Worm (Caenorhabditis elegans) whole organism, mixed stage, embryonic: ENCODE measurements around the gene F17C11.6.

Experiments
- elt-1 ChIP-seq: sonication (generic microtip); optimal IDR thresholded peaks from 2 replicates; lab custom pipeline; 2017; ENCODE audit warnings: missing genetic modification characterization, mild to moderate bottlenecking, missing compliant biosample characterization, antibody characterized with exemption, moderate library complexity, borderline replicate concordance; ENCODE audit not compliant: insufficient read depth
- flh-1 ChIP-seq: fragments of 200-800 bp; sonication (Bioruptor generic); optimal IDR thresholded peaks from 2 replicates; lab custom pipeline; 2018; ENCODE audit warnings: mild to moderate bottlenecking, missing genetic modification characterization, moderate library complexity, missing compliant biosample characterization
- mep-1 ChIP-seq: fragments of 150-350 bp; optimal IDR thresholded peaks from 2 replicates; lab custom pipeline; 2017; ENCODE audit warnings: missing biosample characterization, missing genetic modification reagents, missing genetic modification characterization, inconsistent platforms
- unc-62 ChIP-seq: fragments of 150-350 bp; optimal IDR thresholded peaks from 2 replicates; lab custom pipeline; 2014; ENCODE audit warnings: missing biosample characterization, missing genetic modification reagents, missing genetic modification characterization

DNA sequence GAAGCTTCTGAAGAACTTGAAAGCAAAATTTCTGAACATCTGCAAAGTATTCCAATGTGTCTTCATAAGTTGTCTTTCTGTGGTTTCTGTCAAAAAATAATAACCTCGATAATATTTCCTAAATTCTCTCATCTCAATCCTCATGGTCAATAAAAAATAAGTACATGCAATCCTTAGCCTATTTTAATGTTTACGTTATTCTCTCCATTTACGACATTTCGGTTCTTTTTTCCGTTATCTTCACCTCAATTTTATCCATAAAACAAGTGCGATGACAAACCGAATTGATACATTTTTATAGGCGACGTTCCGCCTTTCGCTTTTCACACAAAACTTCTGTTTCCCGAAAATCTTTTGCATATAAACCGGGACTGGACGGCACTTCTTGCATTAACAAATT, 5.4 kb upstream of the F17C11.6 start, which contains the start of gene col-153:
- no peak for TF ChIP-seq elt-1
- no peak for TF ChIP-seq mep-1 (tag; lab: Kevin White, UChicago)
- TF ChIP-seq unc-62 = no peak
- no peak for TF ChIP-seq flh-1 (GFP tag; lab: Kevin White, UChicago)
